Fruit fly (Drosophila melanogaster) whole organism, embryonic: ENCODE data around the gene CG11670.

Experiments used
- Awh ChIP-seq: fragments of 200-800 bp; sonication (Bioruptor generic); IDR thresholded peaks from 2 replicates; pipeline ENCODE4, ENCODE4 v1.3.6; 2022; ENCODE audit warnings: missing biosample characterization, missing genetic modification characterization
- B-H1 ChIP-seq: fragments of 200-800 bp; sonication (Bioruptor generic); IDR thresholded peaks from 3 replicates; pipeline ENCODE4 v1.3.6; 2022; ENCODE audit warnings: missing biosample characterization, missing genetic modification characterization
- CG10209 ChIP-seq: fragments of 200-800 bp; sonication (Bioruptor generic); optimal IDR thresholded peaks from 3 replicates; lab custom pipeline; 2017; ENCODE audit warnings: missing biosample characterization, mild to moderate bottlenecking, missing genetic modification characterization, missing genetic modification reagents
- CG10267 ChIP-seq: fragments of 200-800 bp; sonication (Bioruptor generic); optimal IDR thresholded peaks from 2 replicates; lab custom pipeline; 2018; ENCODE audit warnings: missing biosample characterization, mild to moderate bottlenecking, missing genetic modification characterization, moderate library complexity
- CG10366 ChIP-seq: fragments of 200-800 bp; sonication (Bioruptor generic); IDR thresholded peaks from 2 replicates; pipeline ENCODE4 v1.3.6; 2022; ENCODE audit warnings: missing biosample characterization, missing genetic modification characterization
- CG11560 ChIP-seq: fragments of 200-800 bp; sonication (Bioruptor generic); IDR thresholded peaks from 3 replicates; pipeline ENCODE4 v1.3.6; 2022; ENCODE audit warnings: missing biosample characterization, missing genetic modification characterization
- CG11695 ChIP-seq: fragments of 200-800 bp; sonication (Bioruptor generic); IDR thresholded peaks from 3 replicates; pipeline ENCODE4 v1.3.6; 2022; ENCODE audit warnings: missing biosample characterization, missing genetic modification characterization
- CG11723 ChIP-seq: fragments of 200-800 bp; sonication (Bioruptor generic); optimal IDR thresholded peaks from 2 replicates; lab custom pipeline; 2017; ENCODE audit warnings: missing biosample characterization, mild to moderate bottlenecking, missing genetic modification characterization
- CG12236 ChIP-seq: fragments of 200-800 bp; sonication (Bioruptor generic); optimal IDR thresholded peaks from 2 replicates; lab custom pipeline; 2016; ENCODE audit warnings: missing biosample characterization, missing genetic modification characterization
- CG14965 ChIP-seq: fragments of 200-800 bp; sonication (Bioruptor generic); optimal IDR thresholded peaks from 2 replicates; lab custom pipeline; 2016; ENCODE audit warnings: missing biosample characterization, missing genetic modification characterization, borderline replicate concordance
- CG1603 ChIP-seq: fragments of 200-800 bp; sonication (Bioruptor generic); optimal IDR thresholded peaks from 2 replicates; lab custom pipeline; 2019; ENCODE audit warnings: missing biosample characterization, mild to moderate bottlenecking, missing genetic modification characterization, moderate library complexity
- CG17568 ChIP-seq: fragments of 200-800 bp; sonication (Bioruptor generic); optimal IDR thresholded peaks from 2 replicates; lab custom pipeline; 2018; ENCODE audit warnings: missing biosample characterization, mild to moderate bottlenecking, missing genetic modification characterization, moderate library complexity
- CG17912 ChIP-seq: fragments of 200-800 bp; sonication (Bioruptor generic); optimal IDR thresholded peaks from 2 replicates; lab custom pipeline; 2018; ENCODE audit warnings: missing biosample characterization, mild to moderate bottlenecking, missing genetic modification characterization
- CG2129 ChIP-seq: fragments of 200-800 bp; sonication (Bioruptor generic); IDR thresholded peaks from 2 replicates; pipeline ENCODE4 v1.3.6; 2022; ENCODE audit warnings: missing biosample characterization, missing genetic modification characterization; ENCODE audit not compliant: partially characterized antibody
- CG2678 ChIP-seq: fragments of 200-800 bp; sonication (Bioruptor generic); optimal IDR thresholded peaks from 3 replicates; lab custom pipeline; 2019; ENCODE audit warnings: missing biosample characterization, mild to moderate bottlenecking, missing genetic modification characterization, moderate library complexity
- CG30020 ChIP-seq: fragments of 200-800 bp; optimal IDR thresholded peaks from 2 replicates; lab custom pipeline; 2019; ENCODE audit warnings: missing biosample characterization, mild to moderate bottlenecking, missing genetic modification characterization, moderate library complexity
- CG3995 ChIP-seq: fragments of 200-800 bp; sonication (Bioruptor generic); optimal IDR thresholded peaks from 3 replicates; lab custom pipeline; 2016; ENCODE audit warnings: missing biosample characterization, missing genetic modification characterization
- CG4820 ChIP-seq: fragments of 200-800 bp; sonication (Bioruptor generic); optimal IDR thresholded peaks from 3 replicates; lab custom pipeline; 2016; ENCODE audit warnings: missing biosample characterization, missing genetic modification characterization
- CG6654 ChIP-seq: fragments of 200-800 bp; sonication (Bioruptor generic); optimal IDR thresholded peaks from 2 replicates; lab custom pipeline; 2017; ENCODE audit warnings: missing biosample characterization, mild to moderate bottlenecking, missing genetic modification characterization
- CG7786 ChIP-seq: fragments of 200-800 bp; sonication (Bioruptor generic); optimal IDR thresholded peaks from 2 replicates; lab custom pipeline; 2016; ENCODE audit warnings: missing biosample characterization, missing genetic modification characterization
- CG7928 ChIP-seq: fragments of 200-800 bp; sonication (Bioruptor generic); optimal IDR thresholded peaks from 2 replicates; lab custom pipeline; 2017; ENCODE audit warnings: missing biosample characterization, mild to moderate bottlenecking, missing genetic modification characterization
- CG8765 ChIP-seq: fragments of 200-800 bp; sonication (Bioruptor generic); IDR thresholded peaks from 2 replicates; pipeline ENCODE4 v1.3.6; 2022; ENCODE audit warnings: missing biosample characterization, missing genetic modification characterization
- Dfd ChIP-seq, 2 experiments: fragments of >200 bp; optimal IDR thresholded peaks; 2 replicates each; lab custom pipeline; 2017; ENCODE audit warnings: missing biosample characterization in 2 of 2, missing genetic modification characterization in 2 of 2
- Dp ChIP-seq: fragments of 200-800 bp; sonication (Bioruptor generic); optimal IDR thresholded peaks from 2 replicates; lab custom pipeline; 2018; ENCODE audit warnings: missing biosample characterization, mild to moderate bottlenecking, missing genetic modification characterization, moderate library complexity
- Elba2 ChIP-seq: fragments of 200-800 bp; sonication (Bioruptor generic); optimal IDR thresholded peaks from 3 replicates; lab custom pipeline; 2016; ENCODE audit warnings: missing biosample characterization, missing genetic modification characterization
- Ets97D ChIP-seq: fragments of 200-800 bp; sonication (Bioruptor generic); optimal IDR thresholded peaks from 3 replicates; lab custom pipeline; 2016; ENCODE audit warnings: missing biosample characterization, missing genetic modification characterization
- Fer1 ChIP-seq: fragments of 200-800 bp; sonication (Bioruptor generic); optimal IDR thresholded peaks from 2 replicates; lab custom pipeline; 2017; ENCODE audit warnings: missing biosample characterization, mild to moderate bottlenecking, missing genetic modification characterization
- Hmx ChIP-seq: fragments of 200-800 bp; sonication (Bioruptor generic); optimal IDR thresholded peaks from 2 replicates; lab custom pipeline; 2016; ENCODE audit warnings: missing biosample characterization, missing genetic modification characterization
- Rfx ChIP-seq: fragments of 200-800 bp; sonication (Bioruptor generic); IDR thresholded peaks from 2 replicates; pipeline ENCODE4 v1.3.6; 2022; ENCODE audit warnings: missing biosample characterization, missing genetic modification characterization
- Xbp1 ChIP-seq: fragments of 200-800 bp; sonication (Bioruptor generic); optimal IDR thresholded peaks from 3 replicates; lab custom pipeline; 2016; ENCODE audit warnings: missing biosample characterization, mild to moderate bottlenecking, missing genetic modification characterization
- bbx ChIP-seq: fragments of 200-800 bp; sonication (Bioruptor generic); IDR thresholded peaks from 2 replicates; pipeline ENCODE4 v1.3.6; 2022; ENCODE audit warnings: missing biosample characterization, missing genetic modification characterization; ENCODE audit not compliant: partially characterized antibody
- chm ChIP-seq: fragments of 200-800 bp; sonication (Bioruptor generic); IDR thresholded peaks from 2 replicates; pipeline ENCODE4 v1.3.6; 2022; ENCODE audit warnings: missing biosample characterization, missing genetic modification characterization
- dmrt11E ChIP-seq: fragments of 200-800 bp; sonication (Bioruptor generic); optimal IDR thresholded peaks from 3 replicates; lab custom pipeline; 2018; ENCODE audit warnings: missing biosample characterization, mild to moderate bottlenecking, missing genetic modification characterization, moderate library complexity
- emc ChIP-seq: fragments of 200-800 bp; sonication (Bioruptor generic); optimal IDR thresholded peaks from 2 replicates; lab custom pipeline; 2016; ENCODE audit warnings: missing biosample characterization, missing genetic modification characterization
- fd64A ChIP-seq: fragments of 200-800 bp; sonication (Bioruptor generic); optimal IDR thresholded peaks from 3 replicates; lab custom pipeline; 2018; ENCODE audit warnings: missing biosample characterization, mild to moderate bottlenecking, missing genetic modification characterization
- fru ChIP-seq: fragments of >200 bp; optimal IDR thresholded peaks from 2 replicates; lab custom pipeline; 2017
- gem ChIP-seq: fragments of 200-800 bp; sonication (Bioruptor generic); optimal IDR thresholded peaks from 2 replicates; lab custom pipeline; 2019; ENCODE audit warnings: missing biosample characterization, mild to moderate bottlenecking, missing genetic modification characterization, moderate library complexity
- ham ChIP-seq: fragments of 200-800 bp; sonication (Bioruptor generic); IDR thresholded peaks from 2 replicates; pipeline ENCODE4 v1.3.6; 2022; ENCODE audit warnings: missing biosample characterization, missing genetic modification characterization
- ind ChIP-seq: fragments of 200-800 bp; sonication (Bioruptor generic); optimal IDR thresholded peaks from 3 replicates; lab custom pipeline; 2016; ENCODE audit warnings: missing biosample characterization, missing genetic modification characterization
- kah ChIP-seq: fragments of 200-800 bp; sonication (Bioruptor generic); optimal IDR thresholded peaks from 2 replicates; lab custom pipeline; 2018; ENCODE audit warnings: missing biosample characterization, mild to moderate bottlenecking, missing genetic modification characterization
- mam ChIP-seq: fragments of 200-800 bp; sonication (Bioruptor generic); optimal IDR thresholded peaks from 3 replicates; lab custom pipeline; 2016; ENCODE audit warnings: missing biosample characterization, missing genetic modification characterization
- mirr ChIP-seq: fragments of 200-800 bp; sonication (Bioruptor generic); optimal IDR thresholded peaks from 3 replicates; lab custom pipeline; 2018; ENCODE audit warnings: missing biosample characterization, mild to moderate bottlenecking, missing genetic modification characterization
- org-1 ChIP-seq: fragments of 200-800 bp; sonication (Bioruptor generic); optimal IDR thresholded peaks from 2 replicates; lab custom pipeline; 2017; ENCODE audit warnings: missing biosample characterization, missing genetic modification characterization
- prd ChIP-seq, 3 experiments: fragments of >200 bp in 2 of 3; fragments of 200-800 bp in 1 of 3; sonication (Bioruptor generic) in 1 of 3; optimal IDR thresholded peaks in 2 of 3; IDR thresholded peaks in 1 of 3; 2 replicates in 2 of 3; 3 replicates in 1 of 3; pipeline versions ENCODE4 v1.3.6 to Lab custom; 2017 to 2022; ENCODE audit warnings: missing biosample characterization in 1 of 3, missing genetic modification characterization in 1 of 3
- ro ChIP-seq: fragments of 200-800 bp; sonication (Bioruptor generic); IDR thresholded peaks from 2 replicates; pipeline ENCODE4 v1.3.6; 2022; ENCODE audit warnings: missing biosample characterization, missing genetic modification characterization
- row ChIP-seq: fragments of 200-800 bp; sonication (Bioruptor generic); IDR thresholded peaks from 3 replicates; pipeline ENCODE4 v1.3.6; 2022; ENCODE audit warnings: missing biosample characterization, missing genetic modification characterization
- sug ChIP-seq: fragments of 200-800 bp; optimal IDR thresholded peaks from 2 replicates; lab custom pipeline; 2019; ENCODE audit warnings: missing biosample characterization, mild to moderate bottlenecking, missing genetic modification characterization, moderate library complexity
- twi ChIP-seq: fragments of 200-800 bp; optimal IDR thresholded peaks from 2 replicates; lab custom pipeline; 2019; ENCODE audit warnings: missing biosample characterization, mild to moderate bottlenecking, missing genetic modification characterization, moderate library complexity
- zen ChIP-seq: fragments of 200-800 bp; sonication (Bioruptor generic); optimal IDR thresholded peaks from 3 replicates; lab custom pipeline; 2018; ENCODE audit warnings: missing biosample characterization, mild to moderate bottlenecking, missing genetic modification characterization, moderate library complexity
- zf30C ChIP-seq: fragments of 200-800 bp; sonication (Bioruptor generic); optimal IDR thresholded peaks from 3 replicates; lab custom pipeline; 2018; ENCODE audit warnings: missing biosample characterization, mild to moderate bottlenecking, missing genetic modification characterization

CG11670 gene

dm6 chr3R:13012351-13012750 lies 29.5 kb upstream of the CG11670 start (continued):
- no peak for TF ChIP-seq Elba2
- TF ChIP-seq CG11695 = 0 out of 3 replicates have a peak, but pooled peaks have one; percentile 34
- TF ChIP-seq Awh (GFP tag; lab: Robert Waterston, UW) = peak; percentile 78
- TF ChIP-seq CG11723 (GFP tag; lab: Kevin White, UChicago) = peak; percentile 49
- no peak for TF ChIP-seq fru
- peak; percentile 64 for TF ChIP-seq mam
- no peak for TF ChIP-seq CG6654
- TF ChIP-seq row (GFP tag; lab: Robert Waterston, UW) = peak; percentile 81
- no peak for TF ChIP-seq emc (GFP tag; lab: Kevin White, UChicago)
- TF ChIP-seq Rfx = peak; percentile 75
- peak; percentile 1 for TF ChIP-seq sug (tag; lab: Kevin White, UChicago)
- TF ChIP-seq twi = peak; percentile 18
- peak; percentile 49 for TF ChIP-seq dmrt11E (tag; lab: Kevin White, UChicago)
- TF ChIP-seq CG7928 (GFP tag; lab: Kevin White, UChicago) = no peak
- peak; percentile 65 for TF ChIP-seq CG7786
- no peak for TF ChIP-seq ro (GFP tag; lab: Robert Waterston, UW)
- peak; percentile 50 for TF ChIP-seq Fer1 (GFP tag; lab: Kevin White, UChicago)
- TF ChIP-seq CG17568 (GFP tag; lab: Kevin White, UChicago) = no peak
- no peak for TF ChIP-seq zf30C (GFP tag; lab: Kevin White, UChicago)
- TF ChIP-seq B-H1 (GFP tag; lab: Robert Waterston, UW) = peak; percentile 54; the same call in 2 of the 3 replicates
- TF ChIP-seq Xbp1 (GFP tag; lab: Kevin White, UChicago) = peak; percentile 67
- no peak for TF ChIP-seq CG14965 (GFP tag; lab: Kevin White, UChicago)
- TF ChIP-seq org-1 (GFP tag; lab: Kevin White, UChicago) = peak; percentile 62
- TF ChIP-seq Dfd (GFP tag; optimal IDR thresholded peaks at IDR 0.05; lab: Kevin White, UChicago) = no peak
- peak; percentile 43 for TF ChIP-seq zen
- no peak for TF ChIP-seq CG4820
- TF ChIP-seq Hmx (GFP tag; lab: Kevin White, UChicago) = no peak
- TF ChIP-seq CG8765 (GFP tag; lab: Robert Waterston, UW) = peak; percentile 60; the same call in 1 of the 2 replicates
- 0 out of 2 replicates have a peak, but pooled peaks have one; percentile 17 for TF ChIP-seq bbx (GFP tag; lab: Robert Waterston, UW)
- no peak for TF ChIP-seq CG2129 (GFP tag; lab: Robert Waterston, UW)
- peak; percentile 29 for TF ChIP-seq Ets97D
- no peak for TF ChIP-seq Dp (GFP tag; lab: Kevin White, UChicago)
- peak; percentile 72 for TF ChIP-seq CG10366 (GFP tag; lab: Robert Waterston, UW)
- TF ChIP-seq CG30020 (tag; lab: Kevin White, UChicago) = no peak
- no peak for TF ChIP-seq CG12236 (GFP tag; lab: Kevin White, UChicago)
- peak; percentile 72 for TF ChIP-seq CG1603
- no peak for TF ChIP-seq prd (optimal IDR thresholded peaks at IDR 0.05; lab: Kevin White, UChicago)
- TF ChIP-seq prd (GFP tag; IDR thresholded peaks at IDR 0.05; lab: Robert Waterston, UW) = peak; percentile 72
- no peak; the same call in 2 of the 3 replicates for TF ChIP-seq CG11560
- peak; percentile 0 for TF ChIP-seq fd64A (GFP tag; lab: Kevin White, UChicago)
- no peak for TF ChIP-seq ham
- no peak for TF ChIP-seq kah (GFP tag; lab: Kevin White, UChicago)
- TF ChIP-seq CG2678 (tag; lab: Kevin White, UChicago) = peak; percentile 57
- TF ChIP-seq mirr (GFP tag; lab: Kevin White, UChicago) = peak; percentile 3
- TF ChIP-seq chm (GFP tag; lab: Robert Waterston, UW) = peak; percentile 78
- TF ChIP-seq CG3995 (GFP tag; lab: Kevin White, UChicago) = no peak
- TF ChIP-seq CG10267 (tag; lab: Kevin White, UChicago) = no peak
- no peak for TF ChIP-seq CG17912 (GFP tag; lab: Kevin White, UChicago)
- peak; percentile 60 for TF ChIP-seq ind (GFP tag; lab: Kevin White, UChicago)
- no peak for TF ChIP-seq gem (tag; lab: Kevin White, UChicago)
- peak; percentile 54 for TF ChIP-seq CG10209 (GFP tag; lab: Kevin White, UChicago)
